Worm (Caenorhabditis elegans) whole organism, L4 larva: ENCODE data around the gene dnj-5.

Source experiments
- R02D3.7 ChIP-seq: fragments of 150-350 bp; sonication (generic microtip); optimal IDR thresholded peaks from 3 replicates; lab custom pipeline; 2014; ENCODE audit warnings: missing biosample characterization, missing genetic modification characterization
- Y5F2A.4 ChIP-seq: fragments of 200-800 bp; sonication (Bioruptor generic); optimal IDR thresholded peaks from 2 replicates; lab custom pipeline; 2018; ENCODE audit warnings: mild to moderate bottlenecking, missing genetic modification characterization, missing compliant biosample characterization
- ZK546.5 ChIP-seq, 2 experiments: sonication (generic microtip); optimal IDR thresholded peaks; 2 replicates each; lab custom pipeline; 2017; ENCODE audit warnings: missing biosample characterization in 2 of 2, missing genetic modification characterization in 2 of 2
- attf-4 ChIP-seq: sonication (generic microtip); optimal IDR thresholded peaks from 3 replicates; lab custom pipeline; 2017; ENCODE audit warnings: missing biosample characterization, missing genetic modification characterization
- ceh-20 ChIP-seq: fragments of 200-800 bp; sonication (Bioruptor generic); IDR thresholded peaks from 2 replicates; pipeline ENCODE4 v1.3.6; 2022; ENCODE audit warnings: missing genetic modification reagents, missing genetic modification characterization, missing compliant biosample characterization
- ceh-44 ChIP-seq: fragments of 200-800 bp; sonication (Bioruptor generic); IDR thresholded peaks from 2 replicates; pipeline ENCODE4 v1.3.6; 2022; ENCODE audit warnings: missing genetic modification reagents, missing genetic modification characterization, missing compliant biosample characterization
- ceh-62 ChIP-seq: sonication (generic microtip); optimal IDR thresholded peaks from 2 replicates; lab custom pipeline; 2017; ENCODE audit warnings: missing biosample characterization, missing genetic modification characterization
- ceh-82 ChIP-seq: sonication (generic microtip); optimal IDR thresholded peaks from 2 replicates; lab custom pipeline; 2017; ENCODE audit warnings: missing biosample characterization, missing genetic modification characterization
- ces-1 ChIP-seq: fragments of 150-350 bp; sonication (generic microtip); optimal IDR thresholded peaks from 4 replicates; lab custom pipeline; 2014; ENCODE audit warnings: missing biosample characterization, missing genetic modification reagents, missing genetic modification characterization
- ctbp-1 ChIP-seq: fragments of 200-800 bp; sonication (Bioruptor generic); IDR thresholded peaks from 2 replicates; pipeline ENCODE4 v1.3.6; 2022; ENCODE audit warnings: missing genetic modification reagents, missing genetic modification characterization, missing compliant biosample characterization
- daf-12 ChIP-seq: fragments of 150-350 bp; optimal IDR thresholded peaks from 2 replicates; lab custom pipeline; 2014; ENCODE audit warnings: missing biosample characterization, missing genetic modification reagents, missing genetic modification characterization
- daf-16 ChIP-seq, 3 experiments: sonication (generic microtip); optimal IDR thresholded peaks; 2 replicates each; lab custom pipeline; 2016 to 2017; ENCODE audit warnings: missing genetic modification characterization in 3 of 3, missing genetic modification reagents in 3 of 3, mild to moderate bottlenecking in 2 of 3, missing compliant biosample characterization in 2 of 3, missing biosample characterization in 1 of 3, moderate library complexity in 1 of 3
- dmd-9 ChIP-seq: fragments of 200-800 bp; sonication (Bioruptor generic); IDR thresholded peaks from 2 replicates; pipeline ENCODE4 v1.3.6; 2022; ENCODE audit warnings: missing genetic modification reagents, missing genetic modification characterization, missing compliant biosample characterization
- dve-1 ChIP-seq: sonication (generic microtip); optimal IDR thresholded peaks from 2 replicates; lab custom pipeline; 2017; ENCODE audit warnings: antibody characterized with exemption, mild to moderate bottlenecking, missing genetic modification characterization, missing compliant biosample characterization; ENCODE audit not compliant: insufficient read depth
- fkh-10 ChIP-seq: fragments of 150-350 bp; optimal IDR thresholded peaks from 2 replicates; lab custom pipeline; 2014; ENCODE audit warnings: missing biosample characterization, missing genetic modification reagents, missing genetic modification characterization
- hlh-11 ChIP-seq: fragments of 200-800 bp; sonication (Bioruptor generic); optimal IDR thresholded peaks from 2 replicates; lab custom pipeline; 2018; ENCODE audit warnings: mild to moderate bottlenecking, missing genetic modification characterization, missing compliant biosample characterization
- hmg-1.1 ChIP-seq: fragments of 200-800 bp; sonication (Bioruptor generic); IDR thresholded peaks from 2 replicates; pipeline ENCODE4 v1.3.6; 2022; ENCODE audit warnings: missing genetic modification reagents, missing genetic modification characterization, missing compliant biosample characterization
- lim-7 ChIP-seq: fragments of 200-800 bp; sonication (Bioruptor generic); IDR thresholded peaks from 2 replicates; pipeline ENCODE4 v1.3.6; 2022; ENCODE audit warnings: missing genetic modification characterization, missing compliant biosample characterization
- lin-1 ChIP-seq: fragments of 200-800 bp; sonication (Bioruptor generic); IDR thresholded peaks from 2 replicates; pipeline ENCODE4 v1.3.6; 2022; ENCODE audit warnings: missing genetic modification reagents, missing genetic modification characterization, missing compliant biosample characterization
- lin-13 ChIP-seq: fragments of 150-350 bp; optimal IDR thresholded peaks from 2 replicates; lab custom pipeline; 2014; ENCODE audit warnings: missing biosample characterization, missing genetic modification reagents, missing genetic modification characterization
- lin-15B ChIP-seq: fragments of 150-350 bp; sonication (generic microtip); optimal IDR thresholded peaks from 3 replicates; lab custom pipeline; 2014; ENCODE audit warnings: missing biosample characterization, missing genetic modification characterization
- lin-38 ChIP-seq: fragments of 200-800 bp; sonication (Bioruptor generic); IDR thresholded peaks from 2 replicates; pipeline ENCODE4 v1.3.6; 2022; ENCODE audit warnings: missing genetic modification reagents, missing genetic modification characterization, missing compliant biosample characterization
- lir-3 ChIP-seq: sonication (generic microtip); optimal IDR thresholded peaks from 2 replicates; lab custom pipeline; 2016; ENCODE audit warnings: mild to moderate bottlenecking, missing genetic modification characterization, missing compliant biosample characterization
- mdl-1 ChIP-seq, 2 experiments: fragments of 150-350 bp in 1 of 2; sonication (generic microtip) in 1 of 2; optimal IDR thresholded peaks; 2 replicates each; lab custom pipeline; 2014 to 2017; ENCODE audit warnings: missing biosample characterization in 2 of 2, missing genetic modification characterization in 2 of 2
- mdt-29 ChIP-seq: fragments of 200-800 bp; sonication (Bioruptor generic); IDR thresholded peaks from 2 replicates; pipeline ENCODE4 v1.3.6; 2022; ENCODE audit warnings: missing genetic modification reagents, missing genetic modification characterization, missing compliant biosample characterization
- nhr-10 ChIP-seq: fragments of 150-350 bp; optimal IDR thresholded peaks from 2 replicates; lab custom pipeline; 2014; ENCODE audit warnings: missing biosample characterization, missing genetic modification characterization
- nhr-102 ChIP-seq: sonication (generic microtip); optimal IDR thresholded peaks from 2 replicates; lab custom pipeline; 2016; ENCODE audit warnings: mild to moderate bottlenecking, missing genetic modification characterization, moderate library complexity, missing compliant biosample characterization
- nhr-111 ChIP-seq: fragments of 200-800 bp; sonication (Bioruptor generic); optimal IDR thresholded peaks from 2 replicates; lab custom pipeline; 2018; ENCODE audit warnings: mild to moderate bottlenecking, missing genetic modification characterization, missing compliant biosample characterization
- nhr-237 ChIP-seq: sonication (generic microtip); optimal IDR thresholded peaks from 2 replicates; lab custom pipeline; 2017; ENCODE audit warnings: missing biosample characterization, missing genetic modification characterization
- nhr-25 ChIP-seq: sonication (generic microtip); optimal IDR thresholded peaks from 2 replicates; lab custom pipeline; 2017; ENCODE audit warnings: missing genetic modification characterization, mild to moderate bottlenecking, missing compliant biosample characterization, antibody characterized with exemption, moderate library complexity, borderline replicate concordance; ENCODE audit not compliant: insufficient read depth
- nhr-28 ChIP-seq: fragments of 150-350 bp; optimal IDR thresholded peaks from 2 replicates; lab custom pipeline; 2014; ENCODE audit warnings: missing biosample characterization, missing genetic modification characterization
- nhr-41 ChIP-seq: fragments of 200-800 bp; sonication (Bioruptor generic); IDR thresholded peaks from 2 replicates; pipeline ENCODE4 v1.3.6; 2022; ENCODE audit warnings: missing genetic modification reagents, missing genetic modification characterization, missing compliant biosample characterization
- nhr-42 ChIP-seq: fragments of 200-800 bp; sonication (Bioruptor generic); IDR thresholded peaks from 2 replicates; pipeline ENCODE4 v1.3.6; 2022; ENCODE audit warnings: missing genetic modification characterization, missing compliant biosample characterization
- nhr-48 ChIP-seq: sonication (generic microtip); optimal IDR thresholded peaks from 2 replicates; lab custom pipeline; 2016; ENCODE audit warnings: mild to moderate bottlenecking, missing genetic modification characterization, missing compliant biosample characterization
- nhr-77 ChIP-seq: fragments of 150-350 bp; optimal IDR thresholded peaks from 2 replicates; lab custom pipeline; 2014; ENCODE audit warnings: missing biosample characterization, missing genetic modification characterization
- pha-4 ChIP-seq, 2 experiments: fragments of 150-350 bp in 1 of 2; fragments of 200-800 bp in 1 of 2; sonication (Bioruptor generic) in 1 of 2; IDR thresholded peaks in 1 of 2; optimal IDR thresholded peaks in 1 of 2; 2 replicates each; pipeline versions ENCODE4 v1.3.6 to Lab custom; 2014 to 2022; ENCODE audit warnings: missing genetic modification characterization in 2 of 2, missing genetic modification reagents in 2 of 2, missing biosample characterization in 1 of 2, missing compliant biosample characterization in 1 of 2
- php-3 ChIP-seq: fragments of 200-800 bp; sonication (Bioruptor generic); IDR thresholded peaks from 2 replicates; pipeline ENCODE4 v1.3.6; 2022; ENCODE audit warnings: missing genetic modification reagents, missing genetic modification characterization, missing compliant biosample characterization
- pqm-1 ChIP-seq: sonication (generic microtip); optimal IDR thresholded peaks from 2 replicates; lab custom pipeline; 2017; ENCODE audit warnings: missing biosample characterization, missing genetic modification characterization
- rbr-2 ChIP-seq: sonication (generic microtip); optimal IDR thresholded peaks from 2 replicates; lab custom pipeline; 2016; ENCODE audit warnings: missing genotype, missing genetic modification characterization, missing compliant biosample characterization
- saeg-2 ChIP-seq: fragments of 200-800 bp; sonication (Bioruptor generic); IDR thresholded peaks from 2 replicates; pipeline ENCODE4 v1.3.6; 2022; ENCODE audit warnings: missing genetic modification reagents, missing genetic modification characterization, missing compliant biosample characterization
- skn-1 ChIP-seq: fragments of 150-350 bp; optimal IDR thresholded peaks from 2 replicates; lab custom pipeline; 2014; ENCODE audit warnings: missing biosample characterization, missing genetic modification characterization
- snpc-4 ChIP-seq: fragments of 150-350 bp; optimal IDR thresholded peaks from 2 replicates; lab custom pipeline; 2014; ENCODE audit warnings: missing biosample characterization, missing genetic modification characterization
- tag-97 ChIP-seq: fragments of 200-800 bp; sonication (Bioruptor generic); IDR thresholded peaks from 2 replicates; pipeline ENCODE4 v1.3.6; 2022; ENCODE audit warnings: missing genetic modification characterization, missing compliant biosample characterization
- unc-130 ChIP-seq: sonication (generic microtip); optimal IDR thresholded peaks from 2 replicates; lab custom pipeline; 2016; ENCODE audit warnings: missing genetic modification reagents, missing genetic modification characterization, missing compliant biosample characterization
- zfp-3 ChIP-seq: fragments of 200-800 bp; sonication (Bioruptor generic); conservative IDR thresholded peaks from 2 replicates; pipeline ENCODE4 v1.3.6; 2022; ENCODE audit warnings: missing genetic modification reagents, missing genetic modification characterization, missing compliant biosample characterization
- zip-11 ChIP-seq: fragments of 200-800 bp; sonication (Bioruptor generic); IDR thresholded peaks from 2 replicates; pipeline ENCODE4 v1.3.6; 2022; ENCODE audit warnings: missing genetic modification characterization, missing compliant biosample characterization
- zip-2 ChIP-seq: fragments of 150-350 bp; optimal IDR thresholded peaks from 2 replicates; lab custom pipeline; 2014; ENCODE audit warnings: missing biosample characterization, missing genetic modification characterization

Gene dnj-5

ce11 chrII:6888661-6889579 lies 30.8 kb upstream of the dnj-5 start (continued):
- no peak for TF ChIP-seq zip-2

ce11 chrII:6888211-6888610 lies 30.1 kb upstream of the dnj-5 start:
- TF ChIP-seq pqm-1 (tag; lab: Kevin White, UChicago) (peak; percentile 17), nhr-28 (peak; percentile 49), unc-130 (no peak), skn-1 (tag; lab: Kevin White, UChicago) (no peak), nhr-25 (tag; lab: Kevin White, UChicago) (no peak), tag-97 (GFP tag; lab: Robert Waterston, UW) (no peak), saeg-2 (no peak), Y5F2A.4 (GFP tag; lab: Kevin White, UChicago) (no peak), dmd-9 (GFP tag; lab: Robert Waterston, UW) (0 out of 2 replicates have a peak, but pooled peaks have one; percentile 3), lin-38 (peak; percentile 44), ceh-20 (GFP tag; lab: Robert Waterston, UW) (0 out of 2 replicates have a peak, but pooled peaks have one; percentile 28), ceh-82 (tag; lab: Kevin White, UChicago) (no peak), ZK546.5 (tag; optimal IDR thresholded peaks at IDR 0.05; lab: Kevin White, UChicago) (no peak), daf-16 (GFP tag; optimal IDR thresholded peaks at IDR 0.05; lab: Kevin White, UChicago) (peak; percentile 27 to 63), daf-16 (tag; optimal IDR thresholded peaks at IDR 0.05; lab: Kevin White, UChicago) (peak; percentile 64), nhr-10 (tag; lab: Kevin White, UChicago) (peak; percentile 32), lin-15B (no peak), nhr-41 (GFP tag; lab: Robert Waterston, UW) (no peak), fkh-10 (GFP tag; lab: Kevin White, UChicago) (no peak), php-3 (GFP tag; lab: Robert Waterston, UW) (peak; percentile 85), mdt-29 (GFP tag; lab: Robert Waterston, UW) (peak; percentile 77; the same call in 1 of the 2 replicates), hmg-1.1 (GFP tag; lab: Robert Waterston, UW) (0 out of 2 replicates have a peak, but pooled peaks have one; percentile 32), nhr-102 (peak; percentile 67), nhr-111 (GFP tag; lab: Kevin White, UChicago) (peak; percentile 34), ces-1 (GFP tag; lab: Kevin White, UChicago) (no peak), lin-1 (GFP tag; lab: Robert Waterston, UW) (peak; percentile 38; the same call in 1 of the 2 replicates), nhr-48 (tag; lab: Kevin White, UChicago) (peak; percentile 35), pha-4 (GFP tag; IDR thresholded peaks at IDR 0.05; lab: Robert Waterston, UW) (no peak), pha-4 (tag; optimal IDR thresholded peaks at IDR 0.05; lab: Kevin White, UChicago) (no peak), rbr-2 (tag; lab: Kevin White, UChicago) (peak; percentile 20), dve-1 (tag; lab: Kevin White, UChicago) (peak; percentile 88), ceh-44 (GFP tag; lab: Robert Waterston, UW) (no peak), R02D3.7 (tag; lab: Kevin White, UChicago) (no peak), zip-11 (GFP tag; lab: Robert Waterston, UW) (no peak), attf-4 (tag; lab: Kevin White, UChicago) (peak; percentile 9), ctbp-1 (no peak), lir-3 (tag; lab: Kevin White, UChicago) (no peak), nhr-42 (GFP tag; lab: Robert Waterston, UW) (peak; percentile 64), mdl-1 (tag; optimal IDR thresholded peaks at IDR 0.05; lab: Kevin White, UChicago) (no peak), hlh-11 (peak; percentile 55), zfp-3 (GFP tag; lab: Robert Waterston, UW) (peak; percentile 93), ceh-62 (tag; lab: Kevin White, UChicago) (no peak), lim-7 (no peak), nhr-77 (tag; lab: Kevin White, UChicago) (peak; percentile 80), daf-12 (tag; lab: Kevin White, UChicago) (no peak), lin-13 (GFP tag; lab: Kevin White, UChicago) (no peak), nhr-237 (tag; lab: Kevin White, UChicago) (no peak), snpc-4 (no peak)
